ENCODE assay signal across 2 worm cellular contexts in genomic region chrII:8877032-8877985, ce11.
TF ChIP-seq lines count a peak whose summit lies in the region.

No protein-coding gene starts in this region.

TF ChIP-seq in whole organism, L1 larva, 84 proteins besides CTCF, POLR2A, EP300 and RAD21 (continued from another document):
- TF ChIP-seq nhr-84 (tag; optimal IDR thresholded peaks at IDR 0.05; lab: Kevin White, UChicago): no peak
- peak; percentile 64 for TF ChIP-seq rnt-1 (tag; optimal IDR thresholded peaks at IDR 0.05; lab: Kevin White, UChicago)
- peak; percentile 85 for TF ChIP-seq snpc-4 (tag; optimal IDR thresholded peaks at IDR 0.05; lab: Kevin White, UChicago)
- no peak for TF ChIP-seq nhr-12 (tag; optimal IDR thresholded peaks at IDR 0.05; lab: Kevin White, UChicago)
- no peak for TF ChIP-seq nhr-20 (tag; optimal IDR thresholded peaks at IDR 0.05; lab: Kevin White, UChicago)
- no peak for TF ChIP-seq fkh-10 (GFP tag; optimal IDR thresholded peaks at IDR 0.05; lab: Kevin White, UChicago)
- no peak for TF ChIP-seq ama-1 (optimal IDR thresholded peaks at IDR 0.05; lab: Kevin White, UChicago)
- no peak for TF ChIP-seq unc-86 (tag; optimal IDR thresholded peaks at IDR 0.05; lab: Kevin White, UChicago)
- no peak for TF ChIP-seq fkh-8 (tag; optimal IDR thresholded peaks at IDR 0.05; lab: Kevin White, UChicago)
- no peak for TF ChIP-seq C16A3.4 (tag; optimal IDR thresholded peaks at IDR 0.05; lab: Kevin White, UChicago)
- TF ChIP-seq hpl-2 (GFP tag; optimal IDR thresholded peaks at IDR 0.05; lab: Kevin White, UChicago): no peak
- no peak for TF ChIP-seq ceh-88 (GFP tag; IDR thresholded peaks at IDR 0.05; lab: Robert Waterston, UW)
- no peak for TF ChIP-seq unc-130 (tag; optimal IDR thresholded peaks at IDR 0.05; lab: Kevin White, UChicago)
- TF ChIP-seq nhr-90 (tag; optimal IDR thresholded peaks at IDR 0.05; lab: Kevin White, UChicago; ENCODE audit: poor library complexity): no peak
- TF ChIP-seq jun-1 (tag; optimal IDR thresholded peaks at IDR 0.05; lab: Kevin White, UChicago): no peak
- no peak for TF ChIP-seq skn-1 (tag; optimal IDR thresholded peaks at IDR 0.05; lab: Kevin White, UChicago)

TF ChIP-seq in whole organism, L4 larva, 104 proteins besides CTCF, POLR2A, EP300 and RAD21 (continued from another document):
- TF ChIP-seq nhr-102 (tag; optimal IDR thresholded peaks at IDR 0.05; lab: Kevin White, UChicago) (no peak), dpl-1 (GFP tag; optimal IDR thresholded peaks at IDR 0.05; lab: Kevin White, UChicago) (no peak), F49E8.2 (tag; optimal IDR thresholded peaks at IDR 0.05; lab: Kevin White, UChicago; ENCODE audit: borderline replicate concordance) (peak; percentile 55), T26A8.4 (GFP tag; IDR thresholded peaks at IDR 0.05; lab: Robert Waterston, UW) (0 out of 2 replicates have a peak, but pooled peaks have one; percentile 50), dmd-6 (GFP tag; IDR thresholded peaks at IDR 0.05; lab: Robert Waterston, UW) (no peak), zip-2 (tag; optimal IDR thresholded peaks at IDR 0.05; lab: Kevin White, UChicago) (no peak)
